Worm (Caenorhabditis elegans) whole organism, late embryonic: ENCODE measurements around the gene cpx-2.

Experiments used
- C38D4.7 ChIP-seq: fragments of 200-800 bp; sonication (Bioruptor generic); optimal IDR thresholded peaks from 2 replicates; lab custom pipeline; 2018; ENCODE audit warnings: mild to moderate bottlenecking, missing genetic modification characterization, moderate library complexity, missing compliant biosample characterization
- elt-2 ChIP-seq: sonication (generic microtip); optimal IDR thresholded peaks from 2 replicates; lab custom pipeline; 2016; ENCODE audit warnings: missing genetic modification reagents, missing genetic modification characterization, missing compliant biosample characterization
- pha-4 ChIP-seq: fragments of 150-350 bp; optimal IDR thresholded peaks from 2 replicates; lab custom pipeline; 2018; ENCODE audit warnings: missing biosample characterization, missing genetic modification reagents, missing genetic modification characterization
- tbx-2 ChIP-seq: sonication (generic microtip); optimal IDR thresholded peaks from 2 replicates; lab custom pipeline; 2016; ENCODE audit warnings: missing genetic modification characterization, missing compliant biosample characterization

DNA sequence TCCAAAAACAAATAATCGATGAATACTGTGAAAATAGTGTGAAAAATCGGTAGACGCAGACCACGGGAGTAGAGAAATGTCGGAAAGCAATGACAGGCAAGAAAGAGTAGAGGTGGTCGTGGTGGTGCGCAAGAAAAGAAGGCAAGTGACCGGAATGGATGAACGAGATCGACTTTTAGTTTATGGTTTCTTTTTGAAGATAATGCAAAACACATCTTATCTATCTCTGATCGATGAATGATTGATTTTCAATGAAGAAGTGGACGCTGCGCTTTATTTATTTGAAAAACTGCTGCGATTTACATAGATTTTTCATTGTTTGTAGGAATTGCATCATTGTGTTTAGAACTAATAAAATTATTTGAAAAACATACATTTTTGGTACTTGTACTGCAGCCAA, 48.9 kb upstream of the cpx-2 start:
- TF ChIP-seq elt-2 (tag; lab: Kevin White, UChicago) = no peak
- TF ChIP-seq C38D4.7 = no peak
- TF ChIP-seq tbx-2 (tag; lab: Kevin White, UChicago) = no peak
- no peak for TF ChIP-seq pha-4 (tag; lab: Kevin White, UChicago)
